Worm (Caenorhabditis elegans) whole organism, L3 larva: ENCODE results near the gene sop-2.
"Not testable (repeated sequence)": the region's sequence is repeated elsewhere in the genome, so short reads cannot be mapped to it uniquely, and the experiment has no call there.

ENCODE experiments used
- R02D3.7 ChIP-seq: fragments of 150-350 bp; optimal IDR thresholded peaks from 2 replicates; lab custom pipeline; 2014; ENCODE audit warnings: missing biosample characterization, missing genetic modification characterization
- ZK546.5 ChIP-seq: sonication (generic microtip); optimal IDR thresholded peaks from 2 replicates; lab custom pipeline; 2017; ENCODE audit warnings: missing biosample characterization, missing genetic modification characterization
- aly-2 ChIP-seq: fragments of 150-350 bp; optimal IDR thresholded peaks from 2 replicates; lab custom pipeline; 2014; ENCODE audit warnings: missing biosample characterization, missing genetic modification characterization
- ama-1 ChIP-seq: fragments of 150-350 bp; optimal IDR thresholded peaks from 2 replicates; lab custom pipeline; 2018
- ceh-16 ChIP-seq: sonication (generic microtip); optimal IDR thresholded peaks from 2 replicates; lab custom pipeline; 2017; ENCODE audit warnings: missing biosample characterization, missing genetic modification characterization
- ceh-28 ChIP-seq: fragments of 150-350 bp; optimal IDR thresholded peaks from 2 replicates; lab custom pipeline; 2014; ENCODE audit warnings: missing biosample characterization, missing genetic modification reagents, missing genetic modification characterization
- daf-12 ChIP-seq: fragments of 150-350 bp; optimal IDR thresholded peaks from 2 replicates; lab custom pipeline; 2014; ENCODE audit warnings: missing biosample characterization, missing genetic modification reagents, missing genetic modification characterization
- egl-27 ChIP-seq: sonication (generic microtip); optimal IDR thresholded peaks from 4 replicates; lab custom pipeline; 2017; ENCODE audit warnings: missing biosample characterization, missing genetic modification reagents, missing genetic modification characterization
- egl-5 ChIP-seq: fragments of 150-350 bp; optimal IDR thresholded peaks from 2 replicates; lab custom pipeline; 2017; ENCODE audit warnings: missing biosample characterization, missing genetic modification reagents, missing genetic modification characterization, inconsistent platforms
- elt-1 ChIP-seq: fragments of 150-350 bp; optimal IDR thresholded peaks from 2 replicates; lab custom pipeline; 2014; ENCODE audit warnings: missing biosample characterization, missing genetic modification characterization
- elt-3 ChIP-seq, 3 experiments: fragments of 150-350 bp in 1 of 3; sonication (generic microtip) in 2 of 3; optimal IDR thresholded peaks; 2 replicates in 2 of 3; 4 replicates in 1 of 3; lab custom pipeline; 2014 to 2017; ENCODE audit warnings: missing biosample characterization in 3 of 3, missing genetic modification characterization in 3 of 3
- eor-1 ChIP-seq, 2 experiments: fragments of 150-350 bp; optimal IDR thresholded peaks; 2 replicates each; lab custom pipeline; 2014 to 2018; ENCODE audit warnings: missing biosample characterization in 2 of 2, missing genetic modification characterization in 2 of 2
- fkh-2 ChIP-seq: fragments of 150-350 bp; optimal IDR thresholded peaks from 2 replicates; lab custom pipeline; 2014; ENCODE audit warnings: missing biosample characterization, missing genetic modification reagents, missing genetic modification characterization
- fos-1 ChIP-seq: fragments of 150-350 bp; optimal IDR thresholded peaks from 2 replicates; lab custom pipeline; 2014; ENCODE audit warnings: missing biosample characterization, missing genetic modification characterization
- hmg-11 ChIP-seq: sonication (generic microtip); optimal IDR thresholded peaks from 2 replicates; lab custom pipeline; 2016; ENCODE audit warnings: missing genetic modification characterization, missing compliant biosample characterization
- jun-1 ChIP-seq: fragments of 150-350 bp; optimal IDR thresholded peaks from 2 replicates; lab custom pipeline; 2014; ENCODE audit warnings: missing biosample characterization, missing genetic modification reagents, missing genetic modification characterization
- lin-15B ChIP-seq: fragments of 150-350 bp; optimal IDR thresholded peaks from 2 replicates; lab custom pipeline; 2014; ENCODE audit warnings: missing biosample characterization, missing genetic modification characterization
- lin-39 ChIP-seq: fragments of 150-350 bp; optimal IDR thresholded peaks from 2 replicates; lab custom pipeline; 2018; ENCODE audit warnings: missing biosample characterization, missing genetic modification reagents, missing genetic modification characterization
- lsy-12 ChIP-seq: sonication (generic microtip); optimal IDR thresholded peaks from 2 replicates; lab custom pipeline; 2016; ENCODE audit warnings: mild to moderate bottlenecking, missing genetic modification characterization, missing compliant biosample characterization
- mdl-1 ChIP-seq: fragments of 150-350 bp; optimal IDR thresholded peaks from 2 replicates; lab custom pipeline; 2014; ENCODE audit warnings: missing biosample characterization, missing genetic modification characterization
- nhr-11 ChIP-seq: fragments of 150-350 bp; optimal IDR thresholded peaks from 2 replicates; lab custom pipeline; 2014; ENCODE audit warnings: missing biosample characterization, missing genetic modification characterization
- nhr-23 ChIP-seq: fragments of 150-350 bp; optimal IDR thresholded peaks from 2 replicates; lab custom pipeline; 2014; ENCODE audit warnings: missing biosample characterization, missing genetic modification reagents, missing genetic modification characterization
- nhr-25 ChIP-seq: sonication (generic microtip); optimal IDR thresholded peaks from 2 replicates; lab custom pipeline; 2017; ENCODE audit warnings: missing biosample characterization, missing genetic modification characterization
- nhr-28 ChIP-seq: fragments of 150-350 bp; optimal IDR thresholded peaks from 2 replicates; lab custom pipeline; 2014; ENCODE audit warnings: missing biosample characterization, missing genetic modification characterization
- nhr-67 ChIP-seq: fragments of 150-350 bp; optimal IDR thresholded peaks from 2 replicates; lab custom pipeline; 2014; ENCODE audit warnings: missing biosample characterization, missing genetic modification characterization
- nhr-76 ChIP-seq: fragments of 150-350 bp; sonication (generic microtip); optimal IDR thresholded peaks from 5 replicates; lab custom pipeline; 2014; ENCODE audit warnings: missing biosample characterization, missing genetic modification characterization
- pha-4 ChIP-seq: fragments of 150-350 bp; optimal IDR thresholded peaks from 2 replicates; lab custom pipeline; 2014; ENCODE audit warnings: missing biosample characterization, missing genetic modification reagents, missing genetic modification characterization
- pqm-1 ChIP-seq: fragments of 150-350 bp; optimal IDR thresholded peaks from 2 replicates; lab custom pipeline; 2017; ENCODE audit warnings: missing biosample characterization, missing genetic modification characterization, inconsistent platforms
- sea-2 ChIP-seq: fragments of 150-350 bp; sonication (generic microtip); optimal IDR thresholded peaks from 4 replicates; lab custom pipeline; 2014; ENCODE audit warnings: missing biosample characterization, missing genetic modification reagents, missing genetic modification characterization
- skn-1 ChIP-seq: fragments of 150-350 bp; optimal IDR thresholded peaks from 2 replicates; lab custom pipeline; 2014; ENCODE audit warnings: missing biosample characterization, missing genetic modification characterization
- tbx-2 ChIP-seq: sonication (generic microtip); optimal IDR thresholded peaks from 2 replicates; lab custom pipeline; 2016; ENCODE audit warnings: mild to moderate bottlenecking, missing genetic modification characterization, missing compliant biosample characterization
- unc-62 ChIP-seq: fragments of 150-350 bp; sonication (generic microtip); optimal IDR thresholded peaks from 4 replicates; lab custom pipeline; 2014; ENCODE audit warnings: missing biosample characterization, missing genetic modification reagents, missing genetic modification characterization
- zag-1 ChIP-seq: fragments of 150-350 bp; optimal IDR thresholded peaks from 2 replicates; lab custom pipeline; 2014; ENCODE audit warnings: missing biosample characterization, missing genetic modification characterization
- ztf-11 ChIP-seq: fragments of 150-350 bp; optimal IDR thresholded peaks from 2 replicates; lab custom pipeline; 2014; ENCODE audit warnings: missing biosample characterization, missing genetic modification characterization
- ztf-4 ChIP-seq: fragments of 150-350 bp; optimal IDR thresholded peaks from 2 replicates; lab custom pipeline; 2014; ENCODE audit warnings: missing biosample characterization, missing genetic modification characterization

sop-2 gene

ce11 chrII:12303142-12303541 is 36.6 kb upstream of the sop-2 start, which contains the start of gene sre-50:
Gene sre-50 (plus strand): TSS chrII:12303525.
- TF ChIP-seq sea-2 (GFP tag; lab: Kevin White, UChicago), result no peak
- peak; percentile 97 for TF ChIP-seq ceh-28 (tag; lab: Kevin White, UChicago)

DNA sequence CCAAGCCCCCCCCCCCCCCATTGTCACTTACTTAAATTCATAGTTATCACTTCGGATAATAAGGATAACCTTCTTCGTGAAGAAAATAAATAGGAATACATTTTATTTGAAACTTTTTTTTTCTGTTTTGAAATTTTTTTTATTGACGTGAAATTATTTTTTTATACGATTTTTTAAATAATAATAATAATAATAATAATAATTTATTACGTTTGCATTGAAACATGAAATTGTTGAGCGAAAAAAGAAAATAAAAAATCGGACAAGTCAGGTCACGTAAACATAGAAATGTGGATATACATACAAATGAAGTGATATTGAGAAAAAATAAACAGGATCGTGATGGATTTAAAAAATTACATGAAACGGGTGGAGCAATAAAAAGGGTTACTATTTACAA is 30.1 kb upstream of the sop-2 start, which contains the start of gene C50E10.2:
Gene C50E10.2, minus strand, starts transcription at position 101 of the 400 bp plus-strand sequence.
- TF ChIP-seq ama-1, result no peak
- TF ChIP-seq, all 47 proteins: peak for 0

DNA sequence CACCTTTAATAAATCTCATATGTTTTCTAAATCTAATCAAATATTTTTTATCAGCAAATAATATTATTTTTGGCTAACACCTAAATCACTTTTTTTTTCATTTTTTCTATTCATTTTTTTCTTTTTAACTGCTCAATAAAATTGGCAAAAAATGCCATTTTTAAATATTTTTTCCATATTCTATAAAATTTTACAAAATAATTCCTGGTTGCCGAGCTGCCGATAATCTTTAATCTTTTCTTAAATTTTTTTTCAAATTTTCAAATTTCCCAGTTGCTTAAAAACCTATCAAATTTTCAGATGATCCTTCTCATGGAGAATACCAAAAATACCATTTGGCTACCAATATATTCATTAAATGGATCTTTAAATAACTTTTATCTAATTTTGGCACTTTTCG is 28.2 kb upstream of the sop-2 start, which contains the start of gene sre-51:
Gene sre-51, plus strand, starts transcription at position 301 of the 400 bp plus-strand sequence.
- no peak for TF ChIP-seq lin-39 (tag; lab: Kevin White, UChicago)
- no peak for TF ChIP-seq ztf-4 (tag; lab: Kevin White, UChicago)
- no peak for TF ChIP-seq ztf-11
- TF ChIP-seq hmg-11 (tag; lab: Kevin White, UChicago), result no peak
- TF ChIP-seq ZK546.5 (tag; lab: Kevin White, UChicago), result no peak
- no peak for TF ChIP-seq ama-1
- no peak for TF ChIP-seq nhr-23
- TF ChIP-seq elt-1 (tag; lab: Kevin White, UChicago), result no peak
- no peak for TF ChIP-seq tbx-2 (tag; lab: Kevin White, UChicago)
- TF ChIP-seq elt-3 (tag; optimal IDR thresholded peaks at IDR 0.05; lab: Kevin White, UChicago), result no peak
- TF ChIP-seq lin-15B (tag; lab: Kevin White, UChicago), result no peak
- TF ChIP-seq lsy-12 (tag; lab: Kevin White, UChicago), result no peak
- TF ChIP-seq nhr-25 (tag; lab: Kevin White, UChicago), result no peak
- no peak for TF ChIP-seq nhr-11 (tag; lab: Kevin White, UChicago)
- TF ChIP-seq jun-1 (tag; lab: Kevin White, UChicago), result no peak
- TF ChIP-seq nhr-76 (tag; lab: Kevin White, UChicago), result no peak
- TF ChIP-seq fkh-2 (tag; lab: Kevin White, UChicago), result no peak
- TF ChIP-seq sea-2 (GFP tag; lab: Kevin White, UChicago), result no peak
- TF ChIP-seq ceh-16 (tag; lab: Kevin White, UChicago), result no peak

DNA sequence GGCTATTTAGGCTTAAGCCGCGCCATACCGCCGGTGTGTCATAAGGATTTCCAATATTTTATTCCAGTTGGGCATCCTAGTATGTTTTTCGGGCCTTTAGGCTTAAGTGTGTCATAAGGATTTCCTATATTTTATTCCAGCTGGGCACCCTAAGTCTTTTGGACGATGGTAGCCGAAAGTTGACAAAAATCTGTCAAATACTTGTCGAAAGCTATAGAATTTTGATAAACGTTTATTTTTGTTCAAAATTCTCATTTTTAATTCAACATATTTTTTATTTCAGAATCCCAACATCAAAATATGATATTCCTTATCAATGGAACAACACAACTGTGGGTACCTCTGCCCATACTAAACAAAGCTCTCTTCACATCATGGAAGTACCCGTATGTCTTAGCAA is 21.2 kb upstream of the sop-2 start, which contains the start of gene sre-49:
Gene sre-49, plus strand, starts transcription at position 301 of the 400 bp plus-strand sequence.
- not testable (repeated sequence) for TF ChIP-seq hmg-11, aly-2, mdl-1 (tag; lab: Kevin White, UChicago)

DNA sequence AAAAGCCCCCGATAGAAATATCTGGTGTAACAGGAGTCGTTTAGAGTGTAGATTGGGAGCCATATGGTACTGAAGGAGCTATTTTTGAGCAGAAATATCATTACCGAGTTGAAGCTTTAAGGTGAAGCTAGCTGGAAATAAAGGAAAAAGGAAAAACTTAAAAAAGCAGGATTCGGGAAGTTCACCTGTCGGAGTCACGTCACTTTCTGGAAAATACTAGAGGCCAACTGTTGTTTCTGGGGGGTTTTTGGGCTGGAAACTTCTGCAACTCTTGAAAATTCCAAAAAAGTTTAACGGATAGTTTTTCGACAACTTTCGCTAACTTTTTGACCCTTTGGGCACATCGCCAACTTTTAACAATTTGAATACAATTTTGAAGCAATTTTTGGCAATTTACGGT is 16.4 kb upstream of the sop-2 start, which contains the start of gene sre-53:
Gene sre-53, minus strand, starts transcription at position 101 of the 400 bp plus-strand sequence.
- TF ChIP-seq ZK546.5 (tag; lab: Kevin White, UChicago), result no peak
- TF ChIP-seq fos-1, result no peak
- TF ChIP-seq unc-62, result no peak
- TF ChIP-seq egl-27 (tag; lab: Kevin White, UChicago), result no peak
- no peak for TF ChIP-seq egl-5 (tag; lab: Kevin White, UChicago)
- TF ChIP-seq elt-3 (tag; optimal IDR thresholded peaks at IDR 0.05; lab: Kevin White, UChicago), result no peak
- TF ChIP-seq zag-1 (tag; lab: Kevin White, UChicago), result no peak
- TF ChIP-seq R02D3.7 (tag; lab: Kevin White, UChicago), result no peak
- no peak for TF ChIP-seq nhr-67 (tag; lab: Kevin White, UChicago)
- no peak for TF ChIP-seq nhr-11 (tag; lab: Kevin White, UChicago)
- TF ChIP-seq aly-2 (tag; lab: Kevin White, UChicago), result no peak
- TF ChIP-seq pqm-1 (tag; lab: Kevin White, UChicago), result no peak
- TF ChIP-seq eor-1 (tag; optimal IDR thresholded peaks at IDR 0.05; lab: Kevin White, UChicago), result no peak
- no peak for TF ChIP-seq daf-12 (tag; lab: Kevin White, UChicago)
- no peak for TF ChIP-seq nhr-25 (tag; lab: Kevin White, UChicago)

- TF ChIP-seq nhr-76 (tag; lab: Kevin White, UChicago) (no peak), fos-1 (no peak), elt-1 (tag; lab: Kevin White, UChicago) (no peak), pha-4 (no peak), aly-2 (tag; lab: Kevin White, UChicago) (no peak), unc-62 (no peak), skn-1 (tag; lab: Kevin White, UChicago) (no peak), nhr-28 (tag; lab: Kevin White, UChicago) (no peak), ztf-4 (tag; lab: Kevin White, UChicago) (no peak), R02D3.7 (tag; lab: Kevin White, UChicago) (no peak), sea-2 (GFP tag; lab: Kevin White, UChicago) (no peak)
Observed at ce11 chrII:12324159-12324558, 15.6 kb upstream of the sop-2 start, which contains the start of gene sre-56. Gene sre-56 (plus strand): TSS chrII:12324459.
